Worm (Caenorhabditis elegans) whole organism, L4 larva: ENCODE measurements around the gene rep-1.
A peak's percentile ranks its signal among the peaks of the same experiment; 100 is the strongest.

ENCODE experiments used
- D1046.2 ChIP-seq: fragments of 200-800 bp; sonication (Bioruptor generic); IDR thresholded peaks from 2 replicates; pipeline ENCODE4 v1.3.6; 2022; ENCODE audit warnings: missing genetic modification characterization, missing compliant biosample characterization
- F26F4.8 ChIP-seq: fragments of 200-800 bp; sonication (Bioruptor generic); conservative IDR thresholded peaks from 2 replicates; pipeline ENCODE4 v1.3.6; 2022; ENCODE audit warnings: missing genetic modification characterization, missing compliant biosample characterization
- F44E2.7 ChIP-seq: fragments of 200-800 bp; sonication (Bioruptor generic); IDR thresholded peaks from 2 replicates; pipeline ENCODE4 v2.1.2; 2022; ENCODE audit warnings: missing genetic modification characterization, missing compliant biosample characterization
- Y105C5A.15 ChIP-seq: fragments of 200-800 bp; sonication (Bioruptor generic); IDR thresholded peaks from 2 replicates; pipeline ENCODE4 v1.3.6; 2022; ENCODE audit warnings: missing genetic modification characterization, missing compliant biosample characterization
- Y48G9A.11 ChIP-seq: fragments of 200-800 bp; sonication (Bioruptor generic); IDR thresholded peaks from 2 replicates; pipeline ENCODE4 v1.3.6; 2022; ENCODE audit warnings: missing genetic modification reagents, missing genetic modification characterization, missing compliant biosample characterization
- Y5F2A.4 ChIP-seq: fragments of 200-800 bp; sonication (Bioruptor generic); optimal IDR thresholded peaks from 2 replicates; lab custom pipeline; 2018; ENCODE audit warnings: mild to moderate bottlenecking, missing genetic modification characterization, missing compliant biosample characterization
- ZK546.5 ChIP-seq, 2 experiments: sonication (generic microtip); optimal IDR thresholded peaks; 2 replicates each; lab custom pipeline; 2017; ENCODE audit warnings: missing biosample characterization in 2 of 2, missing genetic modification characterization in 2 of 2
- aha-1 ChIP-seq: fragments of 150-350 bp; peaks from one replicate; lab custom pipeline; 2014; ENCODE audit warnings: missing biosample characterization, missing genetic modification characterization
- aly-2 ChIP-seq: sonication (generic microtip); optimal IDR thresholded peaks from 2 replicates; lab custom pipeline; 2018; ENCODE audit warnings: missing biosample characterization, missing genetic modification characterization
- ama-1 ChIP-seq: fragments of 150-350 bp; optimal IDR thresholded peaks from 2 replicates; lab custom pipeline; 2014; ENCODE audit warnings: inconsistent platforms, mixed read lengths
- arid-1 ChIP-seq: fragments of 200-800 bp; sonication (Bioruptor generic); conservative IDR thresholded peaks from 2 replicates; pipeline ENCODE4 v1.3.6; 2022; ENCODE audit warnings: missing genetic modification reagents, missing genetic modification characterization, missing compliant biosample characterization
- ceh-28 ChIP-seq: fragments of 150-350 bp; optimal IDR thresholded peaks from 2 replicates; lab custom pipeline; 2014; ENCODE audit warnings: missing biosample characterization, missing genetic modification reagents, missing genetic modification characterization
- ceh-32 ChIP-seq: sonication (generic microtip); optimal IDR thresholded peaks from 2 replicates; lab custom pipeline; 2016; ENCODE audit warnings: mild to moderate bottlenecking, missing genetic modification characterization, missing compliant biosample characterization; ENCODE audit not compliant: poor library complexity
- ceh-44 ChIP-seq: fragments of 200-800 bp; sonication (Bioruptor generic); IDR thresholded peaks from 2 replicates; pipeline ENCODE4 v1.3.6; 2022; ENCODE audit warnings: missing genetic modification reagents, missing genetic modification characterization, missing compliant biosample characterization
- ctbp-1 ChIP-seq: fragments of 200-800 bp; sonication (Bioruptor generic); IDR thresholded peaks from 2 replicates; pipeline ENCODE4 v1.3.6; 2022; ENCODE audit warnings: missing genetic modification reagents, missing genetic modification characterization, missing compliant biosample characterization
- dmd-8 ChIP-seq: fragments of 200-800 bp; sonication (Bioruptor generic); IDR thresholded peaks from 2 replicates; pipeline ENCODE4 v1.3.6; 2022; ENCODE audit warnings: missing genetic modification characterization, missing compliant biosample characterization
- duxl-1 ChIP-seq: sonication (generic microtip); optimal IDR thresholded peaks from 2 replicates; lab custom pipeline; 2016; ENCODE audit warnings: mild to moderate bottlenecking, missing genetic modification characterization, moderate library complexity, missing compliant biosample characterization; ENCODE audit not compliant: poor library complexity
- dve-1 ChIP-seq: sonication (generic microtip); optimal IDR thresholded peaks from 2 replicates; lab custom pipeline; 2017; ENCODE audit warnings: antibody characterized with exemption, mild to moderate bottlenecking, missing genetic modification characterization, missing compliant biosample characterization; ENCODE audit not compliant: insufficient read depth
- hlh-11 ChIP-seq: fragments of 200-800 bp; sonication (Bioruptor generic); optimal IDR thresholded peaks from 2 replicates; lab custom pipeline; 2018; ENCODE audit warnings: mild to moderate bottlenecking, missing genetic modification characterization, missing compliant biosample characterization
- lim-7 ChIP-seq: fragments of 200-800 bp; sonication (Bioruptor generic); IDR thresholded peaks from 2 replicates; pipeline ENCODE4 v1.3.6; 2022; ENCODE audit warnings: missing genetic modification characterization, missing compliant biosample characterization
- lin-1 ChIP-seq: fragments of 200-800 bp; sonication (Bioruptor generic); IDR thresholded peaks from 2 replicates; pipeline ENCODE4 v1.3.6; 2022; ENCODE audit warnings: missing genetic modification reagents, missing genetic modification characterization, missing compliant biosample characterization
- lin-15B ChIP-seq: fragments of 150-350 bp; sonication (generic microtip); optimal IDR thresholded peaks from 3 replicates; lab custom pipeline; 2014; ENCODE audit warnings: missing biosample characterization, missing genetic modification characterization
- lin-38 ChIP-seq: fragments of 200-800 bp; sonication (Bioruptor generic); IDR thresholded peaks from 2 replicates; pipeline ENCODE4 v1.3.6; 2022; ENCODE audit warnings: missing genetic modification reagents, missing genetic modification characterization, missing compliant biosample characterization
- lsy-2 ChIP-seq, 2 experiments: fragments of 150-350 bp in 1 of 2; sonication (generic microtip) in 1 of 2; optimal IDR thresholded peaks; 2 replicates each; lab custom pipeline; 2014 to 2017; ENCODE audit warnings: missing biosample characterization in 2 of 2, missing genetic modification characterization in 2 of 2
- madf-5 ChIP-seq, 2 experiments: fragments of 200-800 bp; sonication (Bioruptor generic); IDR thresholded peaks; 2 replicates each; pipeline ENCODE4 v1.3.6; 2022; ENCODE audit warnings: missing compliant biosample characterization in 2 of 2, missing genetic modification characterization in 2 of 2
- madf-9 ChIP-seq: fragments of 200-800 bp; sonication (Bioruptor generic); conservative IDR thresholded peaks from 2 replicates; pipeline ENCODE4 v1.3.6; 2022; ENCODE audit warnings: missing genetic modification reagents, missing genetic modification characterization, missing compliant biosample characterization
- mdl-1 ChIP-seq, 2 experiments: fragments of 150-350 bp in 1 of 2; sonication (generic microtip) in 1 of 2; optimal IDR thresholded peaks; 2 replicates each; lab custom pipeline; 2014 to 2017; ENCODE audit warnings: missing biosample characterization in 2 of 2, missing genetic modification characterization in 2 of 2
- mdt-29 ChIP-seq: fragments of 200-800 bp; sonication (Bioruptor generic); IDR thresholded peaks from 2 replicates; pipeline ENCODE4 v1.3.6; 2022; ENCODE audit warnings: missing genetic modification reagents, missing genetic modification characterization, missing compliant biosample characterization
- mep-1 ChIP-seq: fragments of 150-350 bp; sonication (generic microtip); optimal IDR thresholded peaks from 3 replicates; lab custom pipeline; 2014; ENCODE audit warnings: missing biosample characterization, missing genetic modification characterization
- mes-2 ChIP-seq: sonication (generic microtip); optimal IDR thresholded peaks from 2 replicates; lab custom pipeline; 2016; ENCODE audit warnings: missing genotype, mild to moderate bottlenecking, missing genetic modification characterization, missing compliant biosample characterization; ENCODE audit not compliant: poor library complexity, severe bottlenecking
- nhr-10 ChIP-seq: fragments of 150-350 bp; optimal IDR thresholded peaks from 2 replicates; lab custom pipeline; 2014; ENCODE audit warnings: missing biosample characterization, missing genetic modification characterization
- nhr-102 ChIP-seq: sonication (generic microtip); optimal IDR thresholded peaks from 2 replicates; lab custom pipeline; 2016; ENCODE audit warnings: mild to moderate bottlenecking, missing genetic modification characterization, moderate library complexity, missing compliant biosample characterization
- nhr-11 ChIP-seq: fragments of 150-350 bp; optimal IDR thresholded peaks from 2 replicates; lab custom pipeline; 2014; ENCODE audit warnings: missing biosample characterization, missing genetic modification characterization
- nhr-237 ChIP-seq: sonication (generic microtip); optimal IDR thresholded peaks from 2 replicates; lab custom pipeline; 2017; ENCODE audit warnings: missing biosample characterization, missing genetic modification characterization
- nhr-41 ChIP-seq: fragments of 200-800 bp; sonication (Bioruptor generic); IDR thresholded peaks from 2 replicates; pipeline ENCODE4 v1.3.6; 2022; ENCODE audit warnings: missing genetic modification reagents, missing genetic modification characterization, missing compliant biosample characterization
- nhr-48 ChIP-seq: sonication (generic microtip); optimal IDR thresholded peaks from 2 replicates; lab custom pipeline; 2016; ENCODE audit warnings: mild to moderate bottlenecking, missing genetic modification characterization, missing compliant biosample characterization
- nhr-76 ChIP-seq: fragments of 150-350 bp; optimal IDR thresholded peaks from 2 replicates; lab custom pipeline; 2014; ENCODE audit warnings: missing biosample characterization, missing genetic modification characterization
- nhr-77 ChIP-seq: fragments of 150-350 bp; optimal IDR thresholded peaks from 2 replicates; lab custom pipeline; 2014; ENCODE audit warnings: missing biosample characterization, missing genetic modification characterization
- pha-4 ChIP-seq, 2 experiments: fragments of 150-350 bp in 1 of 2; fragments of 200-800 bp in 1 of 2; sonication (Bioruptor generic) in 1 of 2; IDR thresholded peaks in 1 of 2; optimal IDR thresholded peaks in 1 of 2; 2 replicates each; pipeline versions ENCODE4 v1.3.6 to Lab custom; 2014 to 2022; ENCODE audit warnings: missing genetic modification characterization in 2 of 2, missing genetic modification reagents in 2 of 2, missing biosample characterization in 1 of 2, missing compliant biosample characterization in 1 of 2
- php-3 ChIP-seq: fragments of 200-800 bp; sonication (Bioruptor generic); IDR thresholded peaks from 2 replicates; pipeline ENCODE4 v1.3.6; 2022; ENCODE audit warnings: missing genetic modification reagents, missing genetic modification characterization, missing compliant biosample characterization
- skn-1 ChIP-seq: fragments of 150-350 bp; optimal IDR thresholded peaks from 2 replicates; lab custom pipeline; 2014; ENCODE audit warnings: missing biosample characterization, missing genetic modification characterization
- snpc-1.2 ChIP-seq: fragments of 200-800 bp; sonication (Bioruptor generic); IDR thresholded peaks from 2 replicates; pipeline ENCODE4 v1.3.6; 2022; ENCODE audit warnings: missing genetic modification reagents, missing genetic modification characterization, missing compliant biosample characterization
- spr-1 ChIP-seq: sonication (generic microtip); optimal IDR thresholded peaks from 2 replicates; lab custom pipeline; 2016; ENCODE audit warnings: mild to moderate bottlenecking, missing genetic modification characterization, missing compliant biosample characterization
- spr-3 ChIP-seq: fragments of 200-800 bp; sonication (Bioruptor generic); optimal IDR thresholded peaks from 2 replicates; lab custom pipeline; 2018; ENCODE audit warnings: mild to moderate bottlenecking, missing genetic modification characterization, missing compliant biosample characterization
- unc-130 ChIP-seq: sonication (generic microtip); optimal IDR thresholded peaks from 2 replicates; lab custom pipeline; 2016; ENCODE audit warnings: missing genetic modification reagents, missing genetic modification characterization, missing compliant biosample characterization
- unc-39 ChIP-seq: sonication (generic microtip); optimal IDR thresholded peaks from 2 replicates; lab custom pipeline; 2017; ENCODE audit warnings: missing biosample characterization, missing genetic modification characterization
- vab-7 ChIP-seq: fragments of 200-800 bp; sonication (Bioruptor generic); IDR thresholded peaks from 2 replicates; pipeline ENCODE4 v1.3.6; 2022; ENCODE audit warnings: missing genetic modification reagents, missing genetic modification characterization, missing compliant biosample characterization

The rep-1 gene

ce11 chrIII:1622329-1622728, 52.2 kb downstream of the rep-1 start (continued):
- TF ChIP-seq dve-1 (peak; percentile 69), lsy-2 (tag; optimal IDR thresholded peaks at IDR 0.05; lab: Kevin White, UChicago) (peak in 1 of 2 experiments; percentile 51)

- TF ChIP-seq vab-7 (peak; percentile 43; the same call in 1 of the 2 replicates), lin-15B (tag; lab: Kevin White, UChicago) (no peak), nhr-77 (tag; lab: Kevin White, UChicago) (no peak), spr-3 (GFP tag; lab: Kevin White, UChicago) (no peak), aha-1 (tag; lab: Kevin White, UChicago) (peak; percentile 33), php-3 (GFP tag; lab: Robert Waterston, UW) (no peak), nhr-76 (tag; lab: Kevin White, UChicago) (no peak), mdl-1 (tag; optimal IDR thresholded peaks at IDR 0.05; lab: Kevin White, UChicago) (no peak), lin-1 (GFP tag; lab: Robert Waterston, UW) (0 out of 2 replicates have a peak, but pooled peaks have one; percentile 40), ceh-28 (tag; lab: Kevin White, UChicago) (no peak), mes-2 (no peak), F44E2.7 (GFP tag; lab: Robert Waterston, UW) (0 out of 2 replicates have a peak, but pooled peaks have one; percentile 15), spr-1 (no peak), ama-1 (lab: Kevin White, UChicago) (peak; percentile 47), pha-4 (GFP tag; IDR thresholded peaks at IDR 0.05; lab: Robert Waterston, UW) (peak; percentile 73), pha-4 (tag; optimal IDR thresholded peaks at IDR 0.05; lab: Kevin White, UChicago) (no peak), dmd-8 (GFP tag; lab: Robert Waterston, UW) (0 out of 2 replicates have a peak, but pooled peaks have one; percentile 15), unc-39 (tag; lab: Kevin White, UChicago) (no peak), nhr-41 (no peak), D1046.2 (peak; percentile 67; the same call in 1 of the 2 replicates), nhr-102 (tag; lab: Kevin White, UChicago) (peak; percentile 12), Y5F2A.4 (GFP tag; lab: Kevin White, UChicago) (peak; percentile 30), aly-2 (no peak), lim-7 (peak; percentile 67; the same call in 1 of the 2 replicates), mep-1 (tag; lab: Kevin White, UChicago) (peak; percentile 28), madf-5 (GFP tag; IDR thresholded peaks at IDR 0.05; lab: Robert Waterston, UW) (peak in 1 of 2 experiments; percentile 63; a peak in 1 of 4 replicates), ctbp-1 (GFP tag; lab: Robert Waterston, UW) (peak; percentile 73), nhr-48 (no peak), mdt-29 (GFP tag; lab: Robert Waterston, UW) (0 out of 2 replicates have a peak, but pooled peaks have one; percentile 47), skn-1 (no peak), hlh-11 (tag; lab: Kevin White, UChicago) (no peak), nhr-237 (no peak), duxl-1 (tag; lab: Kevin White, UChicago) (no peak), ceh-44 (GFP tag; lab: Robert Waterston, UW) (no peak), Y48G9A.11 (GFP tag; lab: Robert Waterston, UW) (peak; percentile 63), ceh-32 (no peak), arid-1 (GFP tag; lab: Robert Waterston, UW) (peak; percentile 81), nhr-11 (tag; lab: Kevin White, UChicago) (no peak), madf-9 (GFP tag; lab: Robert Waterston, UW) (0 out of 2 replicates have a peak, but pooled peaks have one; percentile 18), Y105C5A.15 (GFP tag; lab: Robert Waterston, UW) (0 out of 2 replicates have a peak, but pooled peaks have one; percentile 10), snpc-1.2 (GFP tag; lab: Robert Waterston, UW) (peak; percentile 56; the same call in 1 of the 2 replicates), lin-38 (GFP tag; lab: Robert Waterston, UW) (peak; percentile 46), unc-130 (GFP tag; lab: Kevin White, UChicago) (peak; percentile 51), F26F4.8 (no peak), ZK546.5 (tag; optimal IDR thresholded peaks at IDR 0.05; lab: Kevin White, UChicago) (no peak), nhr-10 (no peak)
These were observed 55.7 kb downstream of the rep-1 start for ce11 chrIII:1625660-1626275.
